Fruit fly (Drosophila melanogaster) whole organism, embryonic: Measurements from ENCODE around the gene edin.
A peak's percentile ranks its signal among the peaks of the same experiment; 100 is the strongest.

Source experiments
- BEAF-32 ChIP-seq: fragments of 200-800 bp; sonication (Bioruptor generic); optimal IDR thresholded peaks from 3 replicates; lab custom pipeline; 2017; ENCODE audit warnings: missing biosample characterization, missing genetic modification characterization, mild to moderate bottlenecking, moderate library complexity, missing genetic modification reagents
- Bteb2 ChIP-seq: fragments of 200-800 bp; sonication (Bioruptor generic); optimal IDR thresholded peaks from 2 replicates; lab custom pipeline; 2016; ENCODE audit warnings: missing biosample characterization, missing genetic modification characterization
- CG11085 ChIP-seq: fragments of 200-800 bp; sonication (Bioruptor generic); IDR thresholded peaks from 2 replicates; pipeline ENCODE4 v1.3.6; 2022; ENCODE audit warnings: missing biosample characterization, missing genetic modification characterization
- CG1233 ChIP-seq: fragments of 200-800 bp; sonication (Bioruptor generic); optimal IDR thresholded peaks from 4 replicates; lab custom pipeline; 2018; ENCODE audit warnings: missing biosample characterization, mild to moderate bottlenecking, missing genetic modification characterization
- CG12391 ChIP-seq: fragments of 200-800 bp; sonication (Bioruptor generic); optimal IDR thresholded peaks from 3 replicates; lab custom pipeline; 2018; ENCODE audit warnings: missing biosample characterization, mild to moderate bottlenecking, missing genetic modification characterization, moderate library complexity
- CG13424 ChIP-seq: fragments of 200-800 bp; sonication (Bioruptor generic); optimal IDR thresholded peaks from 2 replicates; lab custom pipeline; 2019; ENCODE audit warnings: missing biosample characterization, mild to moderate bottlenecking, missing genetic modification characterization, moderate library complexity
- CG16815 ChIP-seq: fragments of 200-800 bp; sonication (Bioruptor generic); optimal IDR thresholded peaks from 3 replicates; lab custom pipeline; 2017; ENCODE audit warnings: missing biosample characterization, mild to moderate bottlenecking, missing genetic modification characterization
- CG2120 ChIP-seq: fragments of 200-800 bp; sonication (Bioruptor generic); optimal IDR thresholded peaks from 3 replicates; lab custom pipeline; 2016; ENCODE audit warnings: missing biosample characterization, missing genetic modification characterization
- CG30020 ChIP-seq: fragments of 200-800 bp; optimal IDR thresholded peaks from 2 replicates; lab custom pipeline; 2019; ENCODE audit warnings: missing biosample characterization, mild to moderate bottlenecking, missing genetic modification characterization, moderate library complexity
- CG3838 ChIP-seq: fragments of 200-800 bp; sonication (Bioruptor generic); optimal IDR thresholded peaks from 3 replicates; lab custom pipeline; 2016; ENCODE audit warnings: missing biosample characterization, missing genetic modification characterization
- CG4328 ChIP-seq: fragments of 200-800 bp; sonication (Bioruptor generic); optimal IDR thresholded peaks from 3 replicates; lab custom pipeline; 2017; ENCODE audit warnings: missing biosample characterization, missing genetic modification reagents, missing genetic modification characterization
- CG4730 ChIP-seq: fragments of 200-800 bp; sonication (Bioruptor generic); IDR thresholded peaks from 2 replicates; pipeline ENCODE4 v1.3.6; 2022; ENCODE audit warnings: missing biosample characterization, missing genetic modification characterization
- CG6272 ChIP-seq: fragments of 200-800 bp; sonication (Bioruptor generic); IDR thresholded peaks from 2 replicates; pipeline ENCODE4 v1.3.6; 2022; ENCODE audit warnings: missing biosample characterization, missing genetic modification characterization
- CG7271 ChIP-seq: fragments of 200-800 bp; sonication (Bioruptor generic); optimal IDR thresholded peaks from 2 replicates; lab custom pipeline; 2018; ENCODE audit warnings: missing biosample characterization, mild to moderate bottlenecking, missing genetic modification characterization, moderate library complexity
- CG7963 ChIP-seq: fragments of 200-800 bp; sonication (Bioruptor generic); IDR thresholded peaks from 3 replicates; pipeline ENCODE4 v1.3.6; 2022; ENCODE audit warnings: missing biosample characterization, missing genetic modification characterization; ENCODE audit not compliant: partially characterized antibody
- CG9797 ChIP-seq: fragments of 200-800 bp; sonication (Bioruptor generic); optimal IDR thresholded peaks from 3 replicates; lab custom pipeline; 2018; ENCODE audit warnings: missing biosample characterization, mild to moderate bottlenecking, missing genetic modification characterization
- CG9932 ChIP-seq: fragments of 200-800 bp; sonication (Bioruptor generic); IDR thresholded peaks from 2 replicates; pipeline ENCODE4 v1.3.6; 2022; ENCODE audit warnings: missing biosample characterization, missing genetic modification characterization
- Dfd ChIP-seq, 2 experiments: fragments of >200 bp; optimal IDR thresholded peaks; 2 replicates each; lab custom pipeline; 2017; ENCODE audit warnings: missing biosample characterization in 2 of 2, missing genetic modification characterization in 2 of 2
- Dref ChIP-seq: fragments of 200-800 bp; sonication (Bioruptor generic); IDR thresholded peaks from 2 replicates; pipeline ENCODE4 v1.3.6; 2022; ENCODE audit warnings: missing biosample characterization, missing genetic modification characterization
- Fer1 ChIP-seq: fragments of 200-800 bp; sonication (Bioruptor generic); optimal IDR thresholded peaks from 2 replicates; lab custom pipeline; 2017; ENCODE audit warnings: missing biosample characterization, mild to moderate bottlenecking, missing genetic modification characterization
- Jarid2 ChIP-seq: fragments of 200-800 bp; sonication (Bioruptor generic); optimal IDR thresholded peaks from 3 replicates; lab custom pipeline; 2017; ENCODE audit warnings: mild to moderate bottlenecking, missing biosample characterization, missing genetic modification reagents, missing genetic modification characterization
- Lpt ChIP-seq: fragments of >200 bp; optimal IDR thresholded peaks from 2 replicates; lab custom pipeline; 2018; ENCODE audit warnings: missing biosample characterization, missing genetic modification characterization
- Med ChIP-seq: fragments of 200-800 bp; sonication (Bioruptor generic); peaks from one replicate; lab custom pipeline; 2016; ENCODE audit warnings: missing biosample characterization, missing genetic modification characterization, mild to moderate bottlenecking, inconsistent platforms, moderate library complexity
- NfI ChIP-seq: fragments of 200-800 bp; sonication (Bioruptor generic); optimal IDR thresholded peaks from 3 replicates; lab custom pipeline; 2018; ENCODE audit warnings: missing biosample characterization, mild to moderate bottlenecking, missing genetic modification characterization, moderate library complexity
- Optix ChIP-seq: fragments of 200-800 bp; sonication (Bioruptor generic); IDR thresholded peaks from 3 replicates; pipeline ENCODE4 v1.3.6; 2022; ENCODE audit warnings: missing biosample characterization, missing genetic modification characterization
- Pdp1 ChIP-seq, 2 experiments: fragments of 200-800 bp; sonication (Bioruptor generic); optimal IDR thresholded peaks; 3 replicates each; lab custom pipeline; 2016; ENCODE audit warnings: missing biosample characterization in 2 of 2, missing genetic modification characterization in 2 of 2, mild to moderate bottlenecking in 1 of 2, moderate library complexity in 1 of 2
- Rfx ChIP-seq: fragments of 200-800 bp; sonication (Bioruptor generic); IDR thresholded peaks from 2 replicates; pipeline ENCODE4 v1.3.6; 2022; ENCODE audit warnings: missing biosample characterization, missing genetic modification characterization
- Ssrp ChIP-seq: fragments of 200-800 bp; sonication (Bioruptor generic); optimal IDR thresholded peaks from 2 replicates; lab custom pipeline; 2018; ENCODE audit warnings: missing biosample characterization, mild to moderate bottlenecking, missing genetic modification characterization, moderate library complexity
- Taf1 ChIP-seq: fragments of 200-800 bp; sonication (Bioruptor generic); IDR thresholded peaks from 2 replicates; pipeline ENCODE4 v1.3.6; 2022; ENCODE audit warnings: missing biosample characterization, missing genetic modification characterization
- aop ChIP-seq: fragments of 200-800 bp; sonication (Bioruptor generic); IDR thresholded peaks from 2 replicates; pipeline ENCODE4 v1.3.6; 2022; ENCODE audit warnings: missing biosample characterization, missing genetic modification characterization
- ap ChIP-seq: fragments of 200-800 bp; sonication (Bioruptor generic); IDR thresholded peaks from 2 replicates; pipeline ENCODE4 v1.3.6; 2022; ENCODE audit warnings: missing biosample characterization, missing genetic modification characterization
- bigmax ChIP-seq: fragments of 200-800 bp; sonication (Bioruptor generic); optimal IDR thresholded peaks from 2 replicates; lab custom pipeline; 2018; ENCODE audit warnings: missing biosample characterization, mild to moderate bottlenecking, missing genetic modification characterization
- chn ChIP-seq: fragments of 200-800 bp; sonication (Bioruptor generic); optimal IDR thresholded peaks from 2 replicates; lab custom pipeline; 2016; ENCODE audit warnings: missing biosample characterization, missing genetic modification characterization
- crc ChIP-seq: fragments of 200-800 bp; sonication (Bioruptor generic); optimal IDR thresholded peaks from 2 replicates; lab custom pipeline; 2016; ENCODE audit warnings: missing biosample characterization, missing genetic modification characterization
- da ChIP-seq: fragments of 200-800 bp; sonication (Bioruptor generic); optimal IDR thresholded peaks from 2 replicates; lab custom pipeline; 2016; ENCODE audit warnings: missing biosample characterization, missing genetic modification characterization
- danr ChIP-seq: fragments of 200-800 bp; sonication (Bioruptor generic); IDR thresholded peaks from 2 replicates; pipeline ENCODE4 v1.3.6; 2022; ENCODE audit warnings: missing biosample characterization, missing genetic modification characterization
- dimm ChIP-seq: fragments of 200-800 bp; sonication (Bioruptor generic); IDR thresholded peaks from 2 replicates; pipeline ENCODE4 v1.3.6; 2022; ENCODE audit warnings: missing biosample characterization, missing genetic modification characterization
- dm ChIP-seq: fragments of 200-800 bp; sonication (Bioruptor generic); optimal IDR thresholded peaks from 3 replicates; lab custom pipeline; 2016; ENCODE audit warnings: missing biosample characterization, missing genetic modification characterization
- dpn ChIP-seq, 2 experiments: fragments of 200-800 bp; sonication (Bioruptor generic); optimal IDR thresholded peaks; 3 replicates each; lab custom pipeline; 2016; ENCODE audit warnings: missing biosample characterization in 2 of 2, missing genetic modification characterization in 2 of 2
- eve ChIP-seq, 2 experiments: fragments of >200 bp; optimal IDR thresholded peaks; 2 replicates each; lab custom pipeline; 2017; ENCODE audit warnings: missing biosample characterization in 2 of 2, missing genetic modification characterization in 2 of 2
- gfzf ChIP-seq: fragments of 200-800 bp; sonication (Bioruptor generic); optimal IDR thresholded peaks from 2 replicates; lab custom pipeline; 2016; ENCODE audit warnings: missing biosample characterization, mild to moderate bottlenecking, missing genetic modification characterization, moderate library complexity
- her ChIP-seq: fragments of 200-800 bp; sonication (Bioruptor generic); optimal IDR thresholded peaks from 2 replicates; lab custom pipeline; 2016; ENCODE audit warnings: missing biosample characterization, missing genetic modification characterization
- lilli ChIP-seq: fragments of 200-800 bp; sonication (Bioruptor generic); optimal IDR thresholded peaks from 3 replicates; lab custom pipeline; 2016; ENCODE audit warnings: missing biosample characterization, missing genetic modification characterization
- org-1 ChIP-seq: fragments of 200-800 bp; sonication (Bioruptor generic); optimal IDR thresholded peaks from 2 replicates; lab custom pipeline; 2017; ENCODE audit warnings: missing biosample characterization, missing genetic modification characterization
- otp ChIP-seq: fragments of 200-800 bp; sonication (Bioruptor generic); IDR thresholded peaks from 3 replicates; pipeline ENCODE4, ENCODE4 v1.3.6; 2022; ENCODE audit warnings: missing biosample characterization, missing genetic modification characterization
- pnt ChIP-seq: fragments of 200-800 bp; sonication (Bioruptor generic); optimal IDR thresholded peaks from 3 replicates; lab custom pipeline; 2016; ENCODE audit warnings: missing biosample characterization, missing genetic modification characterization
- sima ChIP-seq: fragments of 200-800 bp; sonication (Bioruptor generic); optimal IDR thresholded peaks from 2 replicates; lab custom pipeline; 2016; ENCODE audit warnings: missing biosample characterization, missing genetic modification characterization
- stwl ChIP-seq: fragments of 200-800 bp; sonication (Bioruptor generic); optimal IDR thresholded peaks from 3 replicates; lab custom pipeline; 2018; ENCODE audit warnings: missing biosample characterization, mild to moderate bottlenecking, missing genetic modification characterization, moderate library complexity
- tgo ChIP-seq: fragments of 200-800 bp; sonication (Bioruptor generic); IDR thresholded peaks from 3 replicates; pipeline ENCODE4 v1.3.6; 2022; ENCODE audit warnings: missing biosample characterization, missing genetic modification characterization
- toy ChIP-seq: fragments of 200-800 bp; sonication (Bioruptor generic); IDR thresholded peaks from 2 replicates; pipeline ENCODE4 v1.3.6; 2022; ENCODE audit warnings: missing biosample characterization, missing genetic modification characterization
- wek ChIP-seq: fragments of 200-800 bp; sonication (Bioruptor generic); optimal IDR thresholded peaks from 3 replicates; lab custom pipeline; 2018; ENCODE audit warnings: missing biosample characterization, mild to moderate bottlenecking, missing genetic modification characterization, moderate library complexity
- wor ChIP-seq: fragments of 200-800 bp; sonication (Bioruptor generic); IDR thresholded peaks from 2 replicates; pipeline ENCODE4 v1.3.6; 2022; ENCODE audit warnings: missing biosample characterization, missing genetic modification characterization

The edin gene

dm6 chr3L:17485280-17485792 lies 9.3 kb upstream of the edin start (continued):
- no peak for TF ChIP-seq CG9932 (GFP tag; lab: Robert Waterston, UW)
- TF ChIP-seq CG2120 (GFP tag; lab: Kevin White, UChicago) = no peak
- TF ChIP-seq aop (GFP tag; lab: Robert Waterston, UW) = no peak
- peak; percentile 40 for TF ChIP-seq da
- peak; percentile 23 for TF ChIP-seq crc (GFP tag; lab: Kevin White, UChicago)
- TF ChIP-seq CG30020 = peak; percentile 29
- TF ChIP-seq eve (GFP tag; optimal IDR thresholded peaks at IDR 0.05; lab: Kevin White, UChicago) = peak in 1 of 2 experiments; percentile 70
- no peak for TF ChIP-seq Dfd (GFP tag; optimal IDR thresholded peaks at IDR 0.05; lab: Kevin White, UChicago)
- peak; percentile 63 for TF ChIP-seq CG12391 (tag; lab: Kevin White, UChicago)
- peak; percentile 55 for TF ChIP-seq pnt (GFP tag; lab: Kevin White, UChicago)
- peak in 1 of 2 experiments; percentile 9 for TF ChIP-seq dpn (GFP tag; optimal IDR thresholded peaks at IDR 0.05; lab: Kevin White, UChicago)
- TF ChIP-seq org-1 (GFP tag; lab: Kevin White, UChicago) = peak; percentile 86
- TF ChIP-seq CG6272 (GFP tag; lab: Robert Waterston, UW) = no peak
- peak; percentile 73 for TF ChIP-seq CG13424 (tag; lab: Kevin White, UChicago)
- TF ChIP-seq dimm (GFP tag; lab: Robert Waterston, UW) = no peak
- TF ChIP-seq her = peak; percentile 61
- no peak for TF ChIP-seq toy (GFP tag; lab: Robert Waterston, UW)
- peak; percentile 67 for TF ChIP-seq CG3838 (GFP tag; lab: Kevin White, UChicago)
- TF ChIP-seq Ssrp (tag; lab: Kevin White, UChicago) = peak; percentile 42
- TF ChIP-seq BEAF-32 (GFP tag; lab: Kevin White, UChicago) = no peak
- no peak for TF ChIP-seq Rfx (GFP tag; lab: Robert Waterston, UW)
- peak; percentile 56 for TF ChIP-seq CG7271 (tag; lab: Kevin White, UChicago)
- TF ChIP-seq gfzf (GFP tag; lab: Kevin White, UChicago) = no peak
- no peak for TF ChIP-seq CG16815
- TF ChIP-seq stwl (tag; lab: Kevin White, UChicago) = peak; percentile 37
- no peak for TF ChIP-seq Taf1 (GFP tag; lab: Robert Waterston, UW)
- peak; percentile 10 for TF ChIP-seq chn
- TF ChIP-seq CG11085 = no peak
- peak; percentile 42; the same call in 2 of the 3 replicates for TF ChIP-seq Optix (GFP tag; lab: Robert Waterston, UW)
- peak; percentile 93 for TF ChIP-seq Med (GFP tag; lab: Kevin White, UChicago)
- no peak for TF ChIP-seq lilli (GFP tag; lab: Kevin White, UChicago)
- TF ChIP-seq Dref (GFP tag; lab: Robert Waterston, UW) = no peak
- no peak for TF ChIP-seq dm
- peak in 1 of 2 experiments; percentile 38 for TF ChIP-seq Pdp1 (GFP tag; optimal IDR thresholded peaks at IDR 0.05; lab: Kevin White, UChicago)
- TF ChIP-seq CG7963 = no peak
- TF ChIP-seq CG9797 (GFP tag; lab: Kevin White, UChicago) = peak; percentile 41
- no peak for TF ChIP-seq wor
- peak; percentile 30; the same call in 1 of the 2 replicates for TF ChIP-seq ap (GFP tag; lab: Robert Waterston, UW)
- TF ChIP-seq Jarid2 (GFP tag; lab: Kevin White, UChicago) = peak; percentile 56
- TF ChIP-seq CG4328 (GFP tag; lab: Kevin White, UChicago) = peak; percentile 76
- TF ChIP-seq sima (GFP tag; lab: Kevin White, UChicago) = no peak
- no peak for TF ChIP-seq danr (GFP tag; lab: Robert Waterston, UW)
- TF ChIP-seq CG1233 (GFP tag; lab: Kevin White, UChicago) = peak; percentile 86
- no peak for TF ChIP-seq CG4730 (GFP tag; lab: Robert Waterston, UW)
- no peak for TF ChIP-seq Bteb2
- peak; percentile 63 for TF ChIP-seq bigmax (GFP tag; lab: Kevin White, UChicago)
- no peak for TF ChIP-seq Lpt (GFP tag; lab: Kevin White, UChicago)
- TF ChIP-seq tgo (GFP tag; lab: Robert Waterston, UW) = no peak
- no peak for TF ChIP-seq NfI (GFP tag; lab: Kevin White, UChicago)
- peak; percentile 96 for TF ChIP-seq wek (GFP tag; lab: Kevin White, UChicago)
- TF ChIP-seq Fer1 (GFP tag; lab: Kevin White, UChicago) = peak; percentile 47
- peak; percentile 76; the same call in 2 of the 3 replicates for TF ChIP-seq otp
